Worm (Caenorhabditis elegans) whole organism, early embryonic: ENCODE results near the gene txt-10.

Experiments
- B0310.2 ChIP-seq: sonication (generic microtip); optimal IDR thresholded peaks from 2 replicates; lab custom pipeline; 2016; ENCODE audit warnings: mild to moderate bottlenecking, missing genetic modification characterization, missing compliant biosample characterization
- F13C5.2 ChIP-seq: sonication (generic microtip); optimal IDR thresholded peaks from 2 replicates; lab custom pipeline; 2017; ENCODE audit warnings: mild to moderate bottlenecking, missing genetic modification characterization, inconsistent platforms, missing compliant biosample characterization
- aly-1 ChIP-seq: sonication (generic microtip); optimal IDR thresholded peaks from 2 replicates; lab custom pipeline; 2016; ENCODE audit warnings: missing genetic modification characterization, missing compliant biosample characterization
- ama-1 ChIP-seq: fragments of 150-350 bp; optimal IDR thresholded peaks from 2 replicates; lab custom pipeline; 2014
- ceh-13 ChIP-seq: fragments of 200-800 bp; sonication (Bioruptor generic); optimal IDR thresholded peaks from 2 replicates; lab custom pipeline; 2018; ENCODE audit warnings: mild to moderate bottlenecking, missing genetic modification characterization, missing compliant biosample characterization
- ceh-36 ChIP-seq: sonication (generic microtip); optimal IDR thresholded peaks from 2 replicates; lab custom pipeline; 2016; ENCODE audit warnings: missing genetic modification characterization, inconsistent platforms, missing compliant biosample characterization
- ets-7 ChIP-seq: sonication (generic microtip); optimal IDR thresholded peaks from 2 replicates; lab custom pipeline; 2016; ENCODE audit warnings: missing genotype, missing genetic modification characterization, missing compliant biosample characterization
- flt-1 ChIP-seq: fragments of 200-800 bp; sonication (Bioruptor generic); IDR thresholded peaks from 2 replicates; pipeline ENCODE4 v1.3.6; 2022; ENCODE audit warnings: missing genetic modification characterization, missing compliant biosample characterization
- hmbx-1 ChIP-seq: sonication (generic microtip); optimal IDR thresholded peaks from 2 replicates; lab custom pipeline; 2016; ENCODE audit warnings: mild to moderate bottlenecking, missing genetic modification characterization, missing compliant biosample characterization
- hmg-4 ChIP-seq: fragments of 200-800 bp; sonication (Bioruptor generic); optimal IDR thresholded peaks from 2 replicates; lab custom pipeline; 2018; ENCODE audit warnings: mild to moderate bottlenecking, missing genetic modification characterization, missing compliant biosample characterization
- hnd-1 ChIP-seq: sonication (generic microtip); optimal IDR thresholded peaks from 2 replicates; lab custom pipeline; 2016; ENCODE audit warnings: missing genetic modification characterization, missing compliant biosample characterization
- pes-1 ChIP-seq: fragments of 200-800 bp; sonication (Bioruptor generic); IDR thresholded peaks from 2 replicates; pipeline ENCODE4 v1.3.6; 2022; ENCODE audit warnings: missing genetic modification reagents, missing genetic modification characterization, missing compliant biosample characterization
- scrt-1 ChIP-seq: fragments of 200-800 bp; sonication (Bioruptor generic); IDR thresholded peaks from 2 replicates; pipeline ENCODE4 v1.3.6; 2022; ENCODE audit warnings: missing genetic modification characterization, missing compliant biosample characterization
- sea-1 ChIP-seq: fragments of 200-800 bp; sonication (Bioruptor generic); conservative IDR thresholded peaks from 2 replicates; pipeline ENCODE4 v1.3.6; 2022; ENCODE audit warnings: missing genetic modification characterization, missing compliant biosample characterization
- tbx-11 ChIP-seq: fragments of 200-800 bp; sonication (Bioruptor generic); IDR thresholded peaks from 2 replicates; pipeline ENCODE4 v1.3.6; 2022; ENCODE audit warnings: missing genetic modification characterization, missing compliant biosample characterization
- tbx-37 ChIP-seq: fragments of 200-800 bp; sonication (Bioruptor generic); conservative IDR thresholded peaks from 2 replicates; pipeline ENCODE4 v1.3.6; 2022; ENCODE audit warnings: missing genetic modification reagents, missing genetic modification characterization, missing compliant biosample characterization
- tra-4 ChIP-seq: sonication (generic microtip); optimal IDR thresholded peaks from 2 replicates; lab custom pipeline; 2017; ENCODE audit warnings: missing genetic modification characterization, missing compliant biosample characterization

txt-10 gene

ce11 chrV:10493150-10493549 lies 39.5 kb downstream of the txt-10 start, which contains the start of gene ugt-33:
TSS of gene ugt-33 (plus strand) at chrV:10493409.
- TF ChIP-seq hnd-1 (tag; lab: Kevin White, UChicago) = no peak

- no peak for TF ChIP-seq ceh-13 (GFP tag; lab: Kevin White, UChicago)
- TF ChIP-seq hmbx-1 (tag; lab: Kevin White, UChicago) = no peak
Measured at ce11 chrV:10491443-10491842, 41.2 kb downstream of the txt-10 start, which contains the start of gene aqp-5. TSS of gene aqp-5 (plus strand) at chrV:10491743.

- TF ChIP-seq ceh-13 (GFP tag; lab: Kevin White, UChicago) (no peak), ets-7 (tag; lab: Kevin White, UChicago) (no peak), B0310.2 (tag; lab: Kevin White, UChicago) (no peak)
Measured at ce11 chrV:10489998-10490397, 42.6 kb downstream of the txt-10 start, which contains the start of gene ncx-5. TSS of gene ncx-5 (minus strand) at chrV:10490098.

DNA sequence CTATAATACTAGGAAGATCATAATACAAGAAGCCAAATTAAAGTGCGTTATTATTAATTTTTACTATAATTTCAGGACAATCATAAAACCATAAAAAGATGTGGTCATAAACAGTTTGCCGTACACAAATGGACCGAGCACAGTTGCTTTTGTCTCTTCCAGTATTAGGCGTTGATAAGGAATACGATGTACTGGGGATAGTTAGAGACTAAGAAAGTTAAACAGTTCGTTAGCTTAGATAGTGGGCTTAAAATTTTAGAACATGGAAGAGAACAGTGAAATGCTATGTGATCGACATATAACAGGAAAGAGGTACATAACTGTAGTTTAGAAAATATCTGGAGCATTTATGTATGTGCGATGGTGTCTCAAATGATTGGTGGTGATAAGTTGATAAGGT lies 47.2 kb downstream of the txt-10 start:
- TF ChIP-seq pes-1 (GFP tag; lab: Robert Waterston, UW) = no peak
- no peak for TF ChIP-seq scrt-1 (GFP tag; lab: Robert Waterston, UW)
- no peak for TF ChIP-seq sea-1
- no peak for TF ChIP-seq hmbx-1 (tag; lab: Kevin White, UChicago)
- TF ChIP-seq F13C5.2 = no peak
- no peak for TF ChIP-seq ets-7 (tag; lab: Kevin White, UChicago)
- no peak for TF ChIP-seq tra-4 (tag; lab: Kevin White, UChicago)
- no peak for TF ChIP-seq ama-1 (lab: Kevin White, UChicago)
- TF ChIP-seq hnd-1 (tag; lab: Kevin White, UChicago) = no peak
- no peak for TF ChIP-seq hmg-4 (GFP tag; lab: Kevin White, UChicago)
- no peak for TF ChIP-seq ceh-13 (GFP tag; lab: Kevin White, UChicago)
- no peak for TF ChIP-seq B0310.2 (tag; lab: Kevin White, UChicago)
- no peak for TF ChIP-seq ceh-36
- no peak for TF ChIP-seq aly-1 (tag; lab: Kevin White, UChicago)
- no peak for TF ChIP-seq flt-1 (GFP tag; lab: Robert Waterston, UW)
- TF ChIP-seq tbx-11 (GFP tag; lab: Robert Waterston, UW) = no peak

DNA sequence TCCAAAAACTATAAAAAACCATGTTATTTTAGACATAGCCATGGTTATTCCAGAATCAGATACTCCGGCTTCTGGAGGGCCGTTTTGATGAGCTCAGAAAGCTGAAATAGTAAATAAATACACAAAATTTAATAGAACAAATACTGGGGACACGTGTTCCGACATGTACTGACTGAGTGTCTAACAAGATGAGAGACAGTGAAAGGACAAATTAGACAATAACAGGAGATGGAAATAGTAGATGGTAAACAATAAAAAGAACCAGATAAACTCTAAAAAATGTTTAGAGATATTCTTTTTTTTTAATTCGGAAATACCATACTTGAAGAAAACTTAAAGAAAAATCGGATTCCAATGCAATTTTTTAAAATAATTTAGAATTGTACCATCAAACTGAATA lies 48.0 kb downstream of the txt-10 start, which contains the start of gene Y32F6B.1:
TSS of gene Y32F6B.1 (minus strand) at position 101 of the 400 bp plus-strand sequence.
- no peak for TF ChIP-seq flt-1 (GFP tag; lab: Robert Waterston, UW)
- TF ChIP-seq hnd-1 (tag; lab: Kevin White, UChicago) = no peak
- TF ChIP-seq sea-1 = no peak
- no peak for TF ChIP-seq ceh-36
- no peak for TF ChIP-seq hmg-4 (GFP tag; lab: Kevin White, UChicago)
- TF ChIP-seq aly-1 (tag; lab: Kevin White, UChicago) = no peak
- no peak for TF ChIP-seq F13C5.2
- no peak for TF ChIP-seq tbx-11 (GFP tag; lab: Robert Waterston, UW)
- TF ChIP-seq tbx-37 (GFP tag; lab: Robert Waterston, UW) = no peak
- TF ChIP-seq hmbx-1 (tag; lab: Kevin White, UChicago) = no peak

DNA sequence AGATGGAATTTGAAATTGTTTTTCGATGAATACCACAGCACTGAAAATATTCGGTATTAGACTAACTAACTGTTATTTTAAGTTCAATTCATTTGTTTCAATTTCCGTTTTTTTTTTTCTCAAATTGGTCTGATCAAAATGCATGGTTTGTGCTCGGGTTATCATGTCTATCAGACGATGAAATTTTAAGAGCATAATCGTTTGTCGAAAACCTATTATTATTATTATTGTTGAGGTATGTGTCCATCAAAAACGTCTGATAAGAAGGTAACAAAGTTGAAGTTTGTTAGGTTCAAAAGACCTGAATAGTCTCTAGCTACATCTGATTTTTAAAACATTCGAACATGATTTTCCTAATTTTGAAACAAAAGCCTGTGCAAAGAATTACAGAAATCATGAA lies 48.6 kb downstream of the txt-10 start:
- TF ChIP-seq hmg-4 (GFP tag; lab: Kevin White, UChicago) (no peak), hmbx-1 (tag; lab: Kevin White, UChicago) (no peak), ets-7 (tag; lab: Kevin White, UChicago) (no peak), ceh-36 (no peak), aly-1 (tag; lab: Kevin White, UChicago) (no peak), tbx-11 (GFP tag; lab: Robert Waterston, UW) (no peak)
